Worm (Caenorhabditis elegans) whole organism, late embryonic: Measurements from ENCODE around the gene pipp-4P.

Experiments used
- C08G9.2 ChIP-seq: sonication (generic microtip); optimal IDR thresholded peaks from 2 replicates; lab custom pipeline; 2016; ENCODE audit warnings: mild to moderate bottlenecking, missing genetic modification characterization, moderate library complexity, missing compliant biosample characterization
- C38D4.7 ChIP-seq: fragments of 200-800 bp; sonication (Bioruptor generic); optimal IDR thresholded peaks from 2 replicates; lab custom pipeline; 2018; ENCODE audit warnings: mild to moderate bottlenecking, missing genetic modification characterization, moderate library complexity, missing compliant biosample characterization
- K02D7.2 ChIP-seq: sonication (generic microtip); optimal IDR thresholded peaks from 2 replicates; lab custom pipeline; 2017; ENCODE audit warnings: mild to moderate bottlenecking, missing genetic modification characterization, missing compliant biosample characterization
- K09A11.1 ChIP-seq: sonication (generic microtip); optimal IDR thresholded peaks from 2 replicates; lab custom pipeline; 2017; ENCODE audit warnings: antibody characterized with exemption, mild to moderate bottlenecking, missing genetic modification characterization, missing compliant biosample characterization; ENCODE audit not compliant: insufficient read depth
- ceh-14 ChIP-seq: sonication (generic microtip); optimal IDR thresholded peaks from 2 replicates; lab custom pipeline; 2016; ENCODE audit warnings: missing genotype, missing genetic modification characterization, missing compliant biosample characterization
- ceh-19 ChIP-seq: fragments of 200-800 bp; sonication (Bioruptor generic); optimal IDR thresholded peaks from 2 replicates; lab custom pipeline; 2018; ENCODE audit warnings: mild to moderate bottlenecking, missing genetic modification characterization, missing compliant biosample characterization
- ceh-24 ChIP-seq: sonication (generic microtip); optimal IDR thresholded peaks from 2 replicates; lab custom pipeline; 2016; ENCODE audit warnings: mild to moderate bottlenecking, missing genetic modification characterization, missing compliant biosample characterization
- ceh-30 ChIP-seq: fragments of 150-350 bp; optimal IDR thresholded peaks from 2 replicates; lab custom pipeline; 2014; ENCODE audit warnings: missing biosample characterization, missing genetic modification characterization
- ceh-34 ChIP-seq: sonication (generic microtip); optimal IDR thresholded peaks from 2 replicates; lab custom pipeline; 2016; ENCODE audit warnings: mild to moderate bottlenecking, missing genetic modification characterization, missing compliant biosample characterization
- ceh-45 ChIP-seq: fragments of 200-800 bp; sonication (Bioruptor generic); IDR thresholded peaks from 2 replicates; pipeline ENCODE4 v1.3.6; 2022; ENCODE audit warnings: missing genetic modification reagents, missing genetic modification characterization, missing compliant biosample characterization
- ceh-48 ChIP-seq: sonication (generic microtip); optimal IDR thresholded peaks from 2 replicates; lab custom pipeline; 2016; ENCODE audit warnings: missing genetic modification characterization, inconsistent platforms, missing compliant biosample characterization
- ceh-6 ChIP-seq: fragments of 200-800 bp; sonication (Bioruptor generic); optimal IDR thresholded peaks from 2 replicates; lab custom pipeline; 2018; ENCODE audit warnings: mild to moderate bottlenecking, missing genetic modification characterization, missing compliant biosample characterization
- ceh-9 ChIP-seq: sonication (generic microtip); optimal IDR thresholded peaks from 2 replicates; lab custom pipeline; 2016; ENCODE audit warnings: mild to moderate bottlenecking, missing genetic modification characterization, inconsistent platforms, missing compliant biosample characterization
- che-1 ChIP-seq: sonication (generic microtip); optimal IDR thresholded peaks from 2 replicates; lab custom pipeline; 2016; ENCODE audit warnings: mild to moderate bottlenecking, missing genetic modification characterization, missing compliant biosample characterization
- dmd-4 ChIP-seq: sonication (generic microtip); optimal IDR thresholded peaks from 2 replicates; lab custom pipeline; 2016; ENCODE audit warnings: borderline replicate concordance, missing genetic modification characterization, missing compliant biosample characterization
- elt-2 ChIP-seq: sonication (generic microtip); optimal IDR thresholded peaks from 2 replicates; lab custom pipeline; 2016; ENCODE audit warnings: missing genetic modification reagents, missing genetic modification characterization, missing compliant biosample characterization
- elt-4 ChIP-seq: sonication (generic microtip); optimal IDR thresholded peaks from 2 replicates; lab custom pipeline; 2016; ENCODE audit warnings: missing genetic modification characterization, missing compliant biosample characterization
- ets-4 ChIP-seq: sonication (generic microtip); optimal IDR thresholded peaks from 2 replicates; lab custom pipeline; 2016; ENCODE audit warnings: missing genetic modification characterization, missing compliant biosample characterization
- eyg-1 ChIP-seq: sonication (generic microtip); optimal IDR thresholded peaks from 2 replicates; lab custom pipeline; 2016; ENCODE audit warnings: missing genotype, missing genetic modification characterization, missing compliant biosample characterization
- fkh-10 ChIP-seq: fragments of 150-350 bp; optimal IDR thresholded peaks from 2 replicates; lab custom pipeline; 2014; ENCODE audit warnings: missing biosample characterization, missing genetic modification reagents, missing genetic modification characterization
- fkh-6 ChIP-seq: sonication (generic microtip); optimal IDR thresholded peaks from 2 replicates; lab custom pipeline; 2016; ENCODE audit warnings: missing genetic modification characterization, missing compliant biosample characterization
- hlh-15 ChIP-seq: sonication (generic microtip); optimal IDR thresholded peaks from 2 replicates; lab custom pipeline; 2016; ENCODE audit warnings: missing genetic modification characterization, missing compliant biosample characterization
- hlh-30 ChIP-seq: sonication (generic microtip); optimal IDR thresholded peaks from 2 replicates; lab custom pipeline; 2017; ENCODE audit warnings: antibody characterized with exemption, missing genetic modification characterization, missing compliant biosample characterization; ENCODE audit not compliant: insufficient read depth
- hlh-8 ChIP-seq: sonication (generic microtip); optimal IDR thresholded peaks from 2 replicates; lab custom pipeline; 2016; ENCODE audit warnings: missing genotype, missing genetic modification characterization, missing compliant biosample characterization
- lim-6 ChIP-seq: sonication (generic microtip); optimal IDR thresholded peaks from 2 replicates; lab custom pipeline; 2016; ENCODE audit warnings: missing genetic modification characterization, missing compliant biosample characterization
- madf-2 ChIP-seq: sonication (generic microtip); optimal IDR thresholded peaks from 2 replicates; lab custom pipeline; 2017; ENCODE audit warnings: missing genetic modification characterization, missing compliant biosample characterization
- mec-3 ChIP-seq: sonication (generic microtip); optimal IDR thresholded peaks from 2 replicates; lab custom pipeline; 2016; ENCODE audit warnings: borderline replicate concordance, missing genetic modification characterization, missing compliant biosample characterization
- nfya-1 ChIP-seq: sonication (generic microtip); optimal IDR thresholded peaks from 2 replicates; lab custom pipeline; 2017; ENCODE audit warnings: missing genetic modification characterization, mild to moderate bottlenecking, missing compliant biosample characterization, antibody characterized with exemption, moderate library complexity
- nhr-11 ChIP-seq: fragments of 150-350 bp; optimal IDR thresholded peaks from 2 replicates; lab custom pipeline; 2014; ENCODE audit warnings: missing biosample characterization, missing genetic modification characterization
- nhr-232 ChIP-seq: sonication (generic microtip); optimal IDR thresholded peaks from 2 replicates; lab custom pipeline; 2016; ENCODE audit warnings: missing genetic modification characterization, missing compliant biosample characterization
- npax-4 ChIP-seq: sonication (generic microtip); optimal IDR thresholded peaks from 2 replicates; lab custom pipeline; 2016; ENCODE audit warnings: missing genetic modification characterization, missing compliant biosample characterization
- odd-2 ChIP-seq: sonication (generic microtip); optimal IDR thresholded peaks from 2 replicates; lab custom pipeline; 2017; ENCODE audit warnings: antibody characterized with exemption, mild to moderate bottlenecking, missing genetic modification characterization, missing compliant biosample characterization
- pag-3 ChIP-seq: sonication (generic microtip); optimal IDR thresholded peaks from 2 replicates; lab custom pipeline; 2016; ENCODE audit warnings: missing compliant biosample characterization, missing genetic modification characterization, borderline replicate concordance
- pat-9 ChIP-seq: fragments of 200-800 bp; sonication (Bioruptor generic); optimal IDR thresholded peaks from 2 replicates; lab custom pipeline; 2018; ENCODE audit warnings: mild to moderate bottlenecking, missing genetic modification characterization, moderate library complexity, missing compliant biosample characterization
- pha-2 ChIP-seq: sonication (generic microtip); optimal IDR thresholded peaks from 2 replicates; lab custom pipeline; 2017; ENCODE audit warnings: mild to moderate bottlenecking, missing genetic modification characterization, missing compliant biosample characterization
- pqm-1 ChIP-seq: sonication (generic microtip); optimal IDR thresholded peaks from 2 replicates; lab custom pipeline; 2016; ENCODE audit warnings: missing genetic modification characterization, missing compliant biosample characterization
- sox-2 ChIP-seq: fragments of 200-800 bp; sonication (Bioruptor generic); IDR thresholded peaks from 2 replicates; pipeline ENCODE4 v1.3.6; 2022; ENCODE audit warnings: missing genetic modification reagents, missing genetic modification characterization, missing compliant biosample characterization
- unc-55 ChIP-seq: sonication (generic microtip); optimal IDR thresholded peaks from 2 replicates; lab custom pipeline; 2017; ENCODE audit warnings: missing biosample characterization, missing genetic modification reagents, missing genetic modification characterization
- unc-86 ChIP-seq: sonication (generic microtip); optimal IDR thresholded peaks from 2 replicates; lab custom pipeline; 2016; ENCODE audit warnings: missing genetic modification characterization, missing compliant biosample characterization

The pipp-4P gene

DNA sequence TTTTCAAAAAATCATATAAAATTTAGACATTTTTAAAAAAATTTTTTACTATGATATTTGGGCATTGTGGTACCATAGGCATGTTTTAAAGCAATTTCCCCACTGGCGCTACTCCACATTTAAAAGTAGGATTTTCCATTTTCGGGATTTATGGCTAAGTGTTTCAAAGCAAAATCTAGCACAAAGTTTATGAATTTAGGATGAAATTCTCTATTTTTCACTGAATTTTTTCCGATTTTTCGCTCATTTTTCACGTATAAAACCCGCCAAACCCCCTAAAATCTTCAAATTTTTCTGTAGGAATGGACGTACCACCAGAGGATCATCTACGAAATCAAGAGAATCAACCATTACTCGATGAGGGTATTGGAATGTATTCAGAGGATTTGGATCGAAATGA lies at the start of gene pipp-4P:
Gene pipp-4P, plus strand, starts transcription at position 301 of the 400 bp plus-strand sequence.
- TF ChIP-seq nhr-11 (tag; lab: Kevin White, UChicago) (no peak), ceh-9 (tag; lab: Kevin White, UChicago) (no peak), C08G9.2 (tag; lab: Kevin White, UChicago) (no peak), ceh-24 (no peak)
- TF ChIP-seq, all 69 proteins: peak for 0

DNA sequence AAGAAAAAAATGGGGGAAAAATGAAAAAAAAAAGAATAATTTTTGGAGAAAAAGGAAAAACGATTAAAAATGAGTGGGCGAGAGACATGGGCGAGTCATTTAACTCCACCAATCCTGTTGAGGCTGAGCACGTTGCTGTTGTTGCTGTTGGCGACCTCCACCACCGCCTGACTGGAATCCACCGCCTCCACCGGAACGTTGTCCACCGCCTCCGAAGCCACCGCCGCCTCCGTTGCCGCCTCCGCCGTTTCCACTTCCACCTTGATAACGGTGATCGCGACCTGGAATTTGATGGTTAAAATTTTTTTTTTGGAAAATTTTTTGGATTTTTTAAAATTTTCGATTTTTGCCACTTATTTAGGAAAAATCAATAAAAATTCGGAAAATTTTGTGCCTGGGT lies 48.3 kb upstream of the pipp-4P start:
- TF ChIP-seq nfya-1 (no peak), odd-2 (no peak), ceh-19 (no peak), eyg-1 (tag; lab: Kevin White, UChicago) (no peak), K09A11.1 (tag; lab: Kevin White, UChicago) (no peak)

DNA sequence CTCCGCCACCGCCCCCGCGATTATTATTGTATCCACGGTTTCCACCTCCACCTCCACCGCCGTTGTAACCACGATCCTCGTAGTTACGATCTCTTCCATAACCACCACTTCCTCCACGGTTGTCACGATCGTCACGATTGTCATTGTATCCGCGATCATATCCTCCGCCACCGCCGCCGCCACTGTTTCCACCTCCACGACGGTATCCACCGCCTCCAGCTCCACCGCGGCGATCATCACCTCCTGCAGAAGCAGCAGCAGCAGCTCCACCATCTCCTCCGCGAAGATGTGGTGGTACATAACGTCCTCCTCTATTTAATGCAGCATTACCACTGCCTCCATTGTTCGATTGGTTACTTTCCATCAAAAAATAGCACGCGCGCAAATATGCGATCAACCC lies 40.4 kb upstream of the pipp-4P start, which contains the start of gene laf-1:
Gene laf-1, minus strand, starts transcription at position 399 of the 400 bp plus-strand sequence.
- TF ChIP-seq che-1 (no peak), elt-4 (tag; lab: Kevin White, UChicago) (peak; percentile 59)
- TF ChIP-seq, all 69 proteins: peak for 1

DNA sequence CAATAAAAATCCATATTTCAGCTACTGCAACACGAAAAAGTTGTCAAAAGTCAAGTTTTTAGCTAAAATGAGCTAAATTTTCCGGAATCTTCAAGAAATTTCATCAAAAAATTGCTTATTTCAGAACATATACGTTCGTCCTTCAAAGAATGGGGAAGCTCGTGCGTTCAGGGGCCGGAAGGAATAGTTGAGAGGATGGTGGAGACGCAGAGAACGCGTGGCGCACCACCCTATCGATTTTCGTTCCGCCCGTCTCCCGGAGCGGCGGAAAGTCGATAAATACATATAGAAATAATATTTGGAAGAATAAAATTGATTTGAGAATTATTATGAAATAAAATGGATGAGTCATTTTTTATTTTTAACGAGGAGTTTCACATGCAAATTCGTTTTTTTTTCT lies 38.8 kb upstream of the pipp-4P start:
- no peak for TF ChIP-seq lim-6 (tag; lab: Kevin White, UChicago)
- no peak for TF ChIP-seq sox-2 (GFP tag; lab: Robert Waterston, UW)
- no peak for TF ChIP-seq fkh-10
- TF ChIP-seq elt-2 (tag; lab: Kevin White, UChicago): no peak
- peak; percentile 99 for TF ChIP-seq ceh-48 (tag; lab: Kevin White, UChicago)
- TF ChIP-seq, all 69 proteins: peak for 1

DNA sequence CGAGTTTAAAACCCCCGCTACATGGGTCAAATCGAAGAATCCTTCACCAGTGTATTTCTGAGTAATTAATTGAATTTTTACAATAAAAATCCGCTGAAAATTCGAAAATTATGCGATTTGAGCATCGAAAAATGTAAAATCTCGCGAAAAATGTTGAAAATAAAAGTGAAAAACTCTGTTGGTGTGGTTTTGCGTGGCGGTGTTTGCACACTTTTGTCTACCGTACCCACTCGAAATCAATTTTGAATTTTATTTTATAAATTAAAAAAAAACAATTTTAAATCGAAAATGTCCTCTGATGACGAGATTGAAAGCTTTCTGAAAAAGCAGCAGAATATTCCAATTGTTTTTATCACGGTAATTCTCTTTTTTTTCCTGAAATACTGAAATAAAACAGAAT lies 38.3 kb upstream of the pipp-4P start, which contains the start of gene Y71H2AM.6:
Gene Y71H2AM.6, plus strand, starts transcription at position 264 of the 400 bp plus-strand sequence.
- TF ChIP-seq nfya-1 (peak; percentile 15), lim-6 (tag; lab: Kevin White, UChicago) (no peak), ceh-45 (GFP tag; lab: Robert Waterston, UW) (no peak), odd-2 (no peak), mec-3 (tag; lab: Kevin White, UChicago) (no peak)

DNA sequence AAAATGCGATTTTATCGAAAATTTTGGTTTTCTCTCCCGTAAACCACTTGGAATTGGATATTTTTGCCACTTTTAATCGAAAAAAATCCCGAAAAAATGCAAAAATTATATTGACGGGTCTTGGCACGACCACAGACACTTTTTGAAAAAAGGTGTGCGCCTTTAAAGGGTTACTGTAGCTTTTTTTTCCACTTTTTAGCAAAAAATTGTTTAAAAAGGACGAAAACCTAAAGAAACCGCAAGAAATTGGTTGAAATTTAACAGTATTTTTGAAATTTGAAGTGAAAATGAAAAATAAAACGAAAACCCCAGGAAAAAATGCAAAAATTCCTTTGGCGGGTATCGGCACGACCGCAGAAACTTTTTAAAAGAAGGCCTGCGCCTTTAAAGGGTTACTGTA lies 37.2 kb upstream of the pipp-4P start:
- TF ChIP-seq K02D7.2 (tag; lab: Kevin White, UChicago): no peak
- TF ChIP-seq che-1: no peak
- TF ChIP-seq pqm-1 (tag; lab: Kevin White, UChicago): no peak
- no peak for TF ChIP-seq npax-4 (tag; lab: Kevin White, UChicago)
- no peak for TF ChIP-seq nhr-11 (tag; lab: Kevin White, UChicago)
- TF ChIP-seq ceh-6 (GFP tag; lab: Kevin White, UChicago): no peak
- no peak for TF ChIP-seq pat-9
- no peak for TF ChIP-seq C08G9.2 (tag; lab: Kevin White, UChicago)
- no peak for TF ChIP-seq pha-2
- TF ChIP-seq pag-3 (tag; lab: Kevin White, UChicago): no peak
- no peak for TF ChIP-seq nhr-232 (tag; lab: Kevin White, UChicago)
- TF ChIP-seq C38D4.7 (GFP tag; lab: Kevin White, UChicago): no peak

DNA sequence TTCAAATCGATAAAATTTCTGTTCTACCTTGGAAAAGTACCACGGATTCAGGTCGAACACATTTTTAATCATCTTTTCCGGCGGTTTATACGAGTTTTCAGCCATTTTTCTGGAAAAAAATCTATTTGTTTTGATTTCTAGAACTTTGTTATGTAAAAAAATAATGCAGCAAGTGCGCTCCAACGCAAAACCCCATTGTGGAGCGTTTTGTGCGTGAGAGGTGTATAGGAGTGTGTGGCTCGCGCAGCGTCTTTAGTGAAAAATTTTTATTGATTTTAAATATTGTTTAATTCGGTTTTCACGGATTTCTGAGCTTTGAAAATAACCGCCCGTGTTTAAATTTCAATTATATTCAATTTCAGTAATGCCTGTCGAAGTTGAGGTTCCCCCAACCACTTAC lies 33.2 kb upstream of the pipp-4P start, which contains the start of gene Y71H2AM.20:
Gene Y71H2AM.20, minus strand, starts transcription at position 109 of the 400 bp plus-strand sequence.
- TF ChIP-seq unc-55 (GFP tag; lab: Kevin White, UChicago) (peak; percentile 50), odd-2 (no peak), ceh-30 (peak; percentile 76), K02D7.2 (tag; lab: Kevin White, UChicago) (no peak), hlh-8 (tag; lab: Kevin White, UChicago) (no peak), dmd-4 (tag; lab: Kevin White, UChicago) (no peak), hlh-30 (tag; lab: Kevin White, UChicago) (peak; percentile 54), hlh-15 (tag; lab: Kevin White, UChicago) (no peak), ets-4 (tag; lab: Kevin White, UChicago) (peak; percentile 79), C38D4.7 (GFP tag; lab: Kevin White, UChicago) (no peak), unc-86 (tag; lab: Kevin White, UChicago) (peak; percentile 77), K09A11.1 (tag; lab: Kevin White, UChicago) (peak; percentile 73), mec-3 (tag; lab: Kevin White, UChicago) (no peak), madf-2 (tag; lab: Kevin White, UChicago) (peak; percentile 53), ceh-34 (tag; lab: Kevin White, UChicago) (peak; percentile 90), ceh-48 (tag; lab: Kevin White, UChicago) (peak; percentile 93), fkh-6 (tag; lab: Kevin White, UChicago) (no peak), pha-2 (no peak), elt-2 (tag; lab: Kevin White, UChicago) (peak; percentile 72), ceh-14 (tag; lab: Kevin White, UChicago) (peak; percentile 81), lim-6 (tag; lab: Kevin White, UChicago) (peak; percentile 67)
